Fruit fly (Drosophila melanogaster): ENCODE measurements around the gene CG46383.

CG46383 gene

dm6 chr3R:15934952-15935351 lies 15.8 kb downstream of the CG46383 start, which contains the start of gene Sap47 (continued):
- TF ChIP-seq Hmr (GFP tag; optimal IDR thresholded peaks at IDR 0.05): peak; percentile 26
- no peak for TF ChIP-seq ERR (GFP tag; optimal IDR thresholded peaks at IDR 0.05)
- TF ChIP-seq seq (GFP tag; IDR thresholded peaks at IDR 0.05): no peak
- TF ChIP-seq CG32532 (GFP tag; IDR thresholded peaks at IDR 0.05): peak; percentile 10; the same call in 1 of the 2 replicates
- TF ChIP-seq CG32767 (GFP tag; IDR thresholded peaks at IDR 0.05): no peak
- no peak for TF ChIP-seq CG43689 (GFP tag; IDR thresholded peaks at IDR 0.05)
- TF ChIP-seq CG8359 (GFP tag; optimal IDR thresholded peaks at IDR 0.05; ENCODE audit: borderline replicate concordance): no peak
- TF ChIP-seq br (optimal IDR thresholded peaks at IDR 0.05): no peak
- no peak for TF ChIP-seq cad (GFP tag; optimal IDR thresholded peaks at IDR 0.05)
- TF ChIP-seq CG10274 (GFP tag; optimal IDR thresholded peaks at IDR 0.05): no peak
- TF ChIP-seq CG1832 (GFP tag; optimal IDR thresholded peaks at IDR 0.05): no peak
- no peak for TF ChIP-seq repo (GFP tag; optimal IDR thresholded peaks at IDR 0.05)
- no peak for TF ChIP-seq CG1602 (GFP tag; optimal IDR thresholded peaks at IDR 0.05)
- no peak for TF ChIP-seq CG10979 (tag; optimal IDR thresholded peaks at IDR 0.05)
- TF ChIP-seq CG9609 (GFP tag; optimal IDR thresholded peaks at IDR 0.05): no peak
- no peak for TF ChIP-seq hkb (optimal IDR thresholded peaks at IDR 0.05)
- TF ChIP-seq hkb (GFP tag; IDR thresholded peaks at IDR 0.05): no peak
- no peak for TF ChIP-seq Jarid2 (GFP tag; optimal IDR thresholded peaks at IDR 0.05)
- TF ChIP-seq CG4730 (GFP tag; IDR thresholded peaks at IDR 0.05): no peak
- no peak for TF ChIP-seq CG11504 (tag; optimal IDR thresholded peaks at IDR 0.05)
- TF ChIP-seq org-1 (GFP tag; optimal IDR thresholded peaks at IDR 0.05): no peak
- no peak for TF ChIP-seq CG16815 (GFP tag; optimal IDR thresholded peaks at IDR 0.05)
- TF ChIP-seq exex (tag; optimal IDR thresholded peaks at IDR 0.05): peak; percentile 40
- no peak for TF ChIP-seq CG31365 (tag; optimal IDR thresholded peaks at IDR 0.05)
- peak in 1 of 2 experiments; percentile 19 for TF ChIP-seq Trl (optimal IDR thresholded peaks at IDR 0.05)
- TF ChIP-seq Trl (GFP tag; optimal IDR thresholded peaks at IDR 0.05): no peak
- peak; percentile 56 for TF ChIP-seq CG3995 (GFP tag; optimal IDR thresholded peaks at IDR 0.05)
- no peak for TF ChIP-seq Ada2b (GFP tag; IDR thresholded peaks at IDR 0.05)
- no peak for TF ChIP-seq H2.0 (GFP tag; IDR thresholded peaks at IDR 0.05)
- no peak for TF ChIP-seq CG13775 (GFP tag; optimal IDR thresholded peaks at IDR 0.05)
- no peak for TF ChIP-seq CG1233 (GFP tag; optimal IDR thresholded peaks at IDR 0.05)
- TF ChIP-seq MESR4 (GFP tag; optimal IDR thresholded peaks at IDR 0.05): peak; percentile 66
- no peak for TF ChIP-seq Dek (tag; optimal IDR thresholded peaks at IDR 0.05)
- TF ChIP-seq tgo (GFP tag; IDR thresholded peaks at IDR 0.05): no peak
- no peak for TF ChIP-seq run (tag; optimal IDR thresholded peaks at IDR 0.05)
- TF ChIP-seq chif (GFP tag; optimal IDR thresholded peaks at IDR 0.05): no peak
- no peak for TF ChIP-seq fru (optimal IDR thresholded peaks at IDR 0.05)
- peak; percentile 76 for TF ChIP-seq CG16813 (GFP tag; IDR thresholded peaks at IDR 0.05; ENCODE audit: partially characterized antibody)
- TF ChIP-seq lola (GFP tag; optimal IDR thresholded peaks at IDR 0.05): no peak
- TF ChIP-seq CG13424 (tag; optimal IDR thresholded peaks at IDR 0.05): peak; percentile 14
- TF ChIP-seq Optix (GFP tag; IDR thresholded peaks at IDR 0.05): no peak
- no peak for TF ChIP-seq PHDP (tag; optimal IDR thresholded peaks at IDR 0.05)
- no peak for TF ChIP-seq dimm (GFP tag; IDR thresholded peaks at IDR 0.05)
- TF ChIP-seq CG4617 (GFP tag; optimal IDR thresholded peaks at IDR 0.05; ENCODE audit: borderline replicate concordance): peak; percentile 66
- TF ChIP-seq Hsf (GFP tag; optimal IDR thresholded peaks at IDR 0.05): no peak
- TF ChIP-seq CG6175 (GFP tag; IDR thresholded peaks at IDR 0.05): no peak
- TF ChIP-seq Rx (GFP tag; IDR thresholded peaks at IDR 0.05): no peak
- TF ChIP-seq GATAe (GFP tag; conservative IDR thresholded peaks at IDR 0.05): no peak
- TF ChIP-seq her (GFP tag; optimal IDR thresholded peaks at IDR 0.05): no peak
- no peak for TF ChIP-seq odd (GFP tag; optimal IDR thresholded peaks at IDR 0.05)
- TF ChIP-seq CG32772 (GFP tag; IDR thresholded peaks at IDR 0.05): no peak
- no peak for TF ChIP-seq CG17385 (GFP tag; optimal IDR thresholded peaks at IDR 0.05)
- no peak for TF ChIP-seq Gug (GFP tag; IDR thresholded peaks at IDR 0.05)
- TF ChIP-seq Rfx (GFP tag; IDR thresholded peaks at IDR 0.05): peak; percentile 52; the same call in 1 of the 2 replicates

All from whole organism, embryonic.